Worm (Caenorhabditis elegans) whole organism, late embryonic: ENCODE results near the gene srj-44.

ENCODE experiments used
- dmd-4 ChIP-seq: sonication (generic microtip); optimal IDR thresholded peaks from 2 replicates; lab custom pipeline; 2016; ENCODE audit warnings: borderline replicate concordance, missing genetic modification characterization, missing compliant biosample characterization
- npax-4 ChIP-seq: sonication (generic microtip); optimal IDR thresholded peaks from 2 replicates; lab custom pipeline; 2016; ENCODE audit warnings: missing genetic modification characterization, missing compliant biosample characterization
- pha-4 ChIP-seq: fragments of 150-350 bp; optimal IDR thresholded peaks from 2 replicates; lab custom pipeline; 2018; ENCODE audit warnings: missing biosample characterization, missing genetic modification reagents, missing genetic modification characterization
- unc-3 ChIP-seq, 2 experiments: fragments of 200-800 bp in 1 of 2; sonication (Bioruptor generic) in 1 of 2; sonication (generic microtip) in 1 of 2; conservative IDR thresholded peaks in 1 of 2; optimal IDR thresholded peaks in 1 of 2; 2 replicates each; pipeline versions ENCODE4 v1.3.6 to Lab custom; 2016 to 2022; ENCODE audit warnings: missing compliant biosample characterization in 2 of 2, missing genetic modification characterization in 2 of 2, missing genetic modification reagents in 1 of 2

ce11 chrV:2801955-2802354, 43.7 kb downstream of the srj-44 start:
- TF ChIP-seq unc-3 (GFP tag; conservative IDR thresholded peaks at IDR 0.05; lab: Robert Waterston, UW) (no peak), unc-3 (tag; optimal IDR thresholded peaks at IDR 0.05; lab: Kevin White, UChicago) (no peak), dmd-4 (tag; lab: Kevin White, UChicago) (no peak), npax-4 (no peak), pha-4 (tag; lab: Kevin White, UChicago) (no peak)
